Fruit fly (Drosophila melanogaster) whole organism, embryonic: ENCODE results near the gene Prp3.

Experiments
- Antp ChIP-seq: fragments of 200-800 bp; sonication (Bioruptor generic); optimal IDR thresholded peaks from 3 replicates; lab custom pipeline; 2016; ENCODE audit warnings: missing biosample characterization, missing genetic modification characterization
- Asciz ChIP-seq: fragments of 200-800 bp; sonication (Bioruptor generic); optimal IDR thresholded peaks from 2 replicates; lab custom pipeline; 2017; ENCODE audit warnings: missing biosample characterization, mild to moderate bottlenecking, missing genetic modification characterization, missing genetic modification reagents
- Atf-2 ChIP-seq: fragments of 200-800 bp; sonication (Bioruptor generic); optimal IDR thresholded peaks from 2 replicates; lab custom pipeline; 2016; ENCODE audit warnings: missing biosample characterization, missing genetic modification characterization
- B-H2 ChIP-seq: fragments of 200-800 bp; sonication (Bioruptor generic); optimal IDR thresholded peaks from 2 replicates; lab custom pipeline; 2018; ENCODE audit warnings: missing biosample characterization, mild to moderate bottlenecking, missing genetic modification characterization
- CG10959 ChIP-seq: fragments of 200-800 bp; sonication (Bioruptor generic); IDR thresholded peaks from 2 replicates; pipeline ENCODE4 v1.3.6; 2022; ENCODE audit warnings: missing biosample characterization, missing genetic modification characterization
- CG11085 ChIP-seq: fragments of 200-800 bp; sonication (Bioruptor generic); IDR thresholded peaks from 2 replicates; pipeline ENCODE4 v1.3.6; 2022; ENCODE audit warnings: missing biosample characterization, missing genetic modification characterization
- CG11247 ChIP-seq: fragments of 200-800 bp; sonication (Bioruptor generic); IDR thresholded peaks from 2 replicates; pipeline ENCODE4 v1.3.6; 2022; ENCODE audit warnings: missing biosample characterization, missing genetic modification characterization
- CG12104 ChIP-seq: fragments of 200-800 bp; sonication (Bioruptor generic); optimal IDR thresholded peaks from 3 replicates; lab custom pipeline; 2016; ENCODE audit warnings: missing biosample characterization, missing genetic modification characterization
- CG12299 ChIP-seq: fragments of 200-800 bp; sonication (Bioruptor generic); optimal IDR thresholded peaks from 2 replicates; lab custom pipeline; 2018; ENCODE audit warnings: missing biosample characterization, mild to moderate bottlenecking, missing genetic modification characterization
- CG12769 ChIP-seq: fragments of 200-800 bp; sonication (Bioruptor generic); optimal IDR thresholded peaks from 2 replicates; lab custom pipeline; 2019; ENCODE audit warnings: missing biosample characterization, mild to moderate bottlenecking, missing genetic modification characterization, moderate library complexity
- CG14014 ChIP-seq: fragments of 200-800 bp; sonication (Bioruptor generic); IDR thresholded peaks from 2 replicates; pipeline ENCODE4 v1.3.6; 2022; ENCODE audit warnings: missing biosample characterization, missing genetic modification characterization
- CG14441 ChIP-seq: fragments of 200-800 bp; sonication (Bioruptor generic); IDR thresholded peaks from 2 replicates; pipeline ENCODE4 v1.3.6; 2022; ENCODE audit warnings: missing biosample characterization, missing genetic modification characterization
- CG17328 ChIP-seq: fragments of 200-800 bp; sonication (Bioruptor generic); IDR thresholded peaks from 2 replicates; pipeline ENCODE4 v1.3.6; 2022; ENCODE audit warnings: missing biosample characterization, missing genetic modification characterization
- CG2202 ChIP-seq: fragments of 200-800 bp; sonication (Bioruptor generic); optimal IDR thresholded peaks from 2 replicates; lab custom pipeline; 2018; ENCODE audit warnings: missing biosample characterization, mild to moderate bottlenecking, missing genetic modification characterization
- CG2712 ChIP-seq: fragments of 200-800 bp; optimal IDR thresholded peaks from 3 replicates; lab custom pipeline; 2019; ENCODE audit warnings: missing biosample characterization, mild to moderate bottlenecking, missing genetic modification characterization, moderate library complexity
- CG30403 ChIP-seq: fragments of 200-800 bp; sonication (Bioruptor generic); optimal IDR thresholded peaks from 3 replicates; lab custom pipeline; 2016; ENCODE audit warnings: missing biosample characterization, missing genetic modification characterization
- CG3163 ChIP-seq: fragments of 200-800 bp; sonication (Bioruptor generic); optimal IDR thresholded peaks from 3 replicates; lab custom pipeline; 2016; ENCODE audit warnings: missing biosample characterization, missing genetic modification characterization
- CG3281 ChIP-seq: fragments of 200-800 bp; sonication (Bioruptor generic); optimal IDR thresholded peaks from 3 replicates; lab custom pipeline; 2017; ENCODE audit warnings: missing biosample characterization, mild to moderate bottlenecking, missing genetic modification characterization
- CG34376 ChIP-seq: fragments of 200-800 bp; sonication (Bioruptor generic); optimal IDR thresholded peaks from 2 replicates; lab custom pipeline; 2018; ENCODE audit warnings: missing biosample characterization, mild to moderate bottlenecking, missing genetic modification characterization
- CG42726 ChIP-seq: fragments of 200-800 bp; sonication (Bioruptor generic); IDR thresholded peaks from 2 replicates; pipeline ENCODE4 v1.3.6; 2022; ENCODE audit warnings: missing biosample characterization, missing genetic modification characterization; ENCODE audit not compliant: partially characterized antibody
- CG4404 ChIP-seq: fragments of 200-800 bp; sonication (Bioruptor generic); IDR thresholded peaks from 2 replicates; pipeline ENCODE4 v1.3.6; 2022; ENCODE audit warnings: missing biosample characterization, missing genetic modification characterization
- CG6254 ChIP-seq: fragments of 200-800 bp; sonication (Bioruptor generic); optimal IDR thresholded peaks from 3 replicates; lab custom pipeline; 2017; ENCODE audit warnings: mild to moderate bottlenecking, missing biosample characterization, missing genetic modification reagents, missing genetic modification characterization
- CG7928 ChIP-seq: fragments of 200-800 bp; sonication (Bioruptor generic); optimal IDR thresholded peaks from 2 replicates; lab custom pipeline; 2017; ENCODE audit warnings: missing biosample characterization, mild to moderate bottlenecking, missing genetic modification characterization
- CG8924 ChIP-seq: fragments of 200-800 bp; optimal IDR thresholded peaks from 3 replicates; lab custom pipeline; 2019; ENCODE audit warnings: missing biosample characterization, mild to moderate bottlenecking, missing genetic modification characterization, moderate library complexity
- Doc3 ChIP-seq: fragments of 200-800 bp; sonication (Bioruptor generic); IDR thresholded peaks from 3 replicates; pipeline ENCODE4 v1.3.6; 2022; ENCODE audit warnings: missing biosample characterization, missing genetic modification characterization; ENCODE audit not compliant: partially characterized antibody
- Hmr ChIP-seq: fragments of 200-800 bp; sonication (Bioruptor generic); optimal IDR thresholded peaks from 3 replicates; lab custom pipeline; 2017; ENCODE audit warnings: mild to moderate bottlenecking, missing biosample characterization, missing genetic modification reagents, missing genetic modification characterization
- Lim3 ChIP-seq: fragments of 200-800 bp; sonication (Bioruptor generic); IDR thresholded peaks from 2 replicates; pipeline ENCODE4 v1.3.6; 2022; ENCODE audit warnings: missing biosample characterization, missing genetic modification characterization
- Mad ChIP-seq: fragments of 200-800 bp; sonication (Bioruptor generic); optimal IDR thresholded peaks from 2 replicates; lab custom pipeline; 2016; ENCODE audit warnings: missing biosample characterization, missing genetic modification characterization
- Max ChIP-seq: fragments of 200-800 bp; sonication (Bioruptor generic); optimal IDR thresholded peaks from 2 replicates; lab custom pipeline; 2016; ENCODE audit warnings: missing biosample characterization, mild to moderate bottlenecking, missing genetic modification characterization
- Mes4 ChIP-seq: fragments of 200-800 bp; sonication (Bioruptor generic); optimal IDR thresholded peaks from 2 replicates; lab custom pipeline; 2016; ENCODE audit warnings: missing biosample characterization, missing genetic modification characterization
- Mrtf ChIP-seq: fragments of 200-800 bp; sonication (Bioruptor generic); IDR thresholded peaks from 3 replicates; pipeline ENCODE4 v1.3.6; 2022; ENCODE audit warnings: missing biosample characterization, missing genetic modification characterization
- Nf-YB ChIP-seq: fragments of 200-800 bp; sonication (Bioruptor generic); optimal IDR thresholded peaks from 3 replicates; lab custom pipeline; 2019; ENCODE audit warnings: missing biosample characterization, mild to moderate bottlenecking, missing genetic modification characterization, moderate library complexity
- TFAM ChIP-seq: fragments of 200-800 bp; sonication (Bioruptor generic); optimal IDR thresholded peaks from 2 replicates; lab custom pipeline; 2017; ENCODE audit warnings: missing biosample characterization, missing genetic modification characterization, inconsistent platforms
- ab ChIP-seq: fragments of 200-800 bp; sonication (Bioruptor generic); optimal IDR thresholded peaks from 2 replicates; lab custom pipeline; 2016; ENCODE audit warnings: missing biosample characterization, missing genetic modification characterization
- aop ChIP-seq: fragments of 200-800 bp; sonication (Bioruptor generic); IDR thresholded peaks from 2 replicates; pipeline ENCODE4 v1.3.6; 2022; ENCODE audit warnings: missing biosample characterization, missing genetic modification characterization
- ato ChIP-seq: fragments of 200-800 bp; sonication (Bioruptor generic); IDR thresholded peaks from 2 replicates; pipeline ENCODE4 v1.3.6; 2022; ENCODE audit warnings: missing biosample characterization, missing genetic modification characterization; ENCODE audit not compliant: partially characterized antibody
- bbx ChIP-seq: fragments of 200-800 bp; sonication (Bioruptor generic); IDR thresholded peaks from 2 replicates; pipeline ENCODE4 v1.3.6; 2022; ENCODE audit warnings: missing biosample characterization, missing genetic modification characterization; ENCODE audit not compliant: partially characterized antibody
- cad ChIP-seq: fragments of >200 bp; optimal IDR thresholded peaks from 2 replicates; lab custom pipeline; 2017; ENCODE audit warnings: missing biosample characterization, missing genetic modification characterization
- ftz-f1 ChIP-seq: fragments of 200-800 bp; sonication (Bioruptor generic); optimal IDR thresholded peaks from 2 replicates; lab custom pipeline; 2016; ENCODE audit warnings: missing biosample characterization, missing genetic modification characterization
- gce ChIP-seq: fragments of 200-800 bp; sonication (Bioruptor generic); IDR thresholded peaks from 3 replicates; pipeline ENCODE4 v1.3.6; 2022; ENCODE audit warnings: missing biosample characterization, missing genetic modification characterization
- gcm2 ChIP-seq: fragments of 200-800 bp; sonication (Bioruptor generic); optimal IDR thresholded peaks from 2 replicates; lab custom pipeline; 2016; ENCODE audit warnings: missing biosample characterization, missing genetic modification characterization
- gro ChIP-seq: fragments of 200-800 bp; sonication (Bioruptor generic); optimal IDR thresholded peaks from 2 replicates; lab custom pipeline; 2016; ENCODE audit warnings: missing biosample characterization, missing genetic modification characterization
- gsb ChIP-seq: fragments of 200-800 bp; sonication (Bioruptor generic); IDR thresholded peaks from 2 replicates; pipeline ENCODE4 v1.3.6; 2022; ENCODE audit warnings: missing biosample characterization, missing genetic modification characterization
- h ChIP-seq: fragments of >200 bp; optimal IDR thresholded peaks from 2 replicates; lab custom pipeline; 2017
- mam ChIP-seq: fragments of 200-800 bp; sonication (Bioruptor generic); optimal IDR thresholded peaks from 3 replicates; lab custom pipeline; 2016; ENCODE audit warnings: missing biosample characterization, missing genetic modification characterization
- odd ChIP-seq: fragments of 200-800 bp; sonication (Bioruptor generic); optimal IDR thresholded peaks from 2 replicates; lab custom pipeline; 2017; ENCODE audit warnings: missing biosample characterization, mild to moderate bottlenecking, missing genetic modification characterization
- pan ChIP-seq, 4 experiments: fragments of >200 bp in 3 of 4; fragments of 200-800 bp in 1 of 4; sonication (Bioruptor generic) in 1 of 4; optimal IDR thresholded peaks in 3 of 4; IDR thresholded peaks in 1 of 4; 2 replicates each; pipeline versions ENCODE4 v1.3.6 to Lab custom; 2017 to 2022; ENCODE audit warnings: missing biosample characterization in 2 of 4, missing genetic modification characterization in 2 of 4, mixed read lengths in 1 of 4
- sens-2 ChIP-seq: fragments of 200-800 bp; sonication (Bioruptor generic); IDR thresholded peaks from 2 replicates; pipeline ENCODE4 v1.3.6; 2022; ENCODE audit warnings: missing biosample characterization, missing genetic modification characterization
- stwl ChIP-seq: fragments of 200-800 bp; sonication (Bioruptor generic); optimal IDR thresholded peaks from 3 replicates; lab custom pipeline; 2018; ENCODE audit warnings: missing biosample characterization, mild to moderate bottlenecking, missing genetic modification characterization, moderate library complexity
- sug ChIP-seq: fragments of 200-800 bp; optimal IDR thresholded peaks from 2 replicates; lab custom pipeline; 2019; ENCODE audit warnings: missing biosample characterization, mild to moderate bottlenecking, missing genetic modification characterization, moderate library complexity
- zen ChIP-seq: fragments of 200-800 bp; sonication (Bioruptor generic); optimal IDR thresholded peaks from 3 replicates; lab custom pipeline; 2018; ENCODE audit warnings: missing biosample characterization, mild to moderate bottlenecking, missing genetic modification characterization, moderate library complexity
- zen2 ChIP-seq: fragments of 200-800 bp; sonication (Bioruptor generic); IDR thresholded peaks from 3 replicates; pipeline ENCODE4 v1.3.6; 2022; ENCODE audit warnings: missing biosample characterization, missing genetic modification characterization; ENCODE audit not compliant: partially characterized antibody

Gene Prp3

DNA sequence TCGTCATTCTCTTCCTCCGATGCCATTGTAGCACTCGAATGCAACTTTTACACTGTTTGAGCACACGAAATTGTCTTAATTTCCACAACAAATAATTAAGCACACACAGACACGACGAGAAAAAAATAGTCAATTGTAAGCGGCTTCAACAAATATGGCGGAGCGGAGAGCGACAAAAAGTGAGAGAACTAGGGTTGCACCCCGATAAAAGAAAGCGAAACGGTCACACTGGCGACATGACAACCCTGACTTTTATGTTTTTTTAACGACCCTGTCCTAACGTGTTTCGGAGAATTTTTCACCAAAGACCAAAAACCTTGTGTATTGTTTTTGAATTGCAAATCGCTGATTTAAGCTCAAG lies at the start of gene Prp3, which contains the start of gene Mi-2 (continued):
- TF ChIP-seq Asciz (GFP tag; lab: Kevin White, UChicago) (no peak), CG11085 (no peak), CG14014 (GFP tag; lab: Robert Waterston, UW) (no peak), Nf-YB (GFP tag; lab: Kevin White, UChicago) (no peak), CG14441 (GFP tag; lab: Robert Waterston, UW) (no peak), sens-2 (no peak), CG4404 (GFP tag; lab: Robert Waterston, UW) (no peak), CG42726 (0 out of 2 replicates have a peak, but pooled peaks have one; percentile 40), Atf-2 (GFP tag; lab: Kevin White, UChicago) (no peak), bbx (GFP tag; lab: Robert Waterston, UW) (0 out of 2 replicates have a peak, but pooled peaks have one; percentile 15), CG12104 (no peak), Doc3 (no peak), ftz-f1 (GFP tag; lab: Kevin White, UChicago) (peak; percentile 93), Lim3 (no peak), CG12769 (tag; lab: Kevin White, UChicago) (no peak), mam (GFP tag; lab: Kevin White, UChicago) (peak; percentile 29), Mes4 (GFP tag; lab: Kevin White, UChicago) (peak; percentile 7), Max (GFP tag; lab: Kevin White, UChicago) (peak; percentile 11), TFAM (no peak), CG12299 (tag; lab: Kevin White, UChicago) (peak; percentile 69), sug (peak; percentile 40), CG2712 (peak; percentile 36), Mad (GFP tag; lab: Kevin White, UChicago) (peak; percentile 32), CG2202 (tag; lab: Kevin White, UChicago) (no peak), zen2 (GFP tag; lab: Robert Waterston, UW) (no peak), odd (GFP tag; lab: Kevin White, UChicago) (no peak), CG6254 (GFP tag; lab: Kevin White, UChicago) (no peak), cad (no peak), pan (optimal IDR thresholded peaks at IDR 0.05; lab: Kevin White, UChicago) (no peak), pan (GFP tag; optimal IDR thresholded peaks at IDR 0.05 in 1 of 2, IDR thresholded peaks at IDR 0.05 in 1 of 2) (no peak), Mrtf (GFP tag; lab: Robert Waterston, UW) (no peak), CG3281 (GFP tag; lab: Kevin White, UChicago) (peak; percentile 100), CG17328 (no peak), CG11247 (GFP tag; lab: Robert Waterston, UW) (no peak), CG3163 (GFP tag; lab: Kevin White, UChicago) (no peak), ab (GFP tag; lab: Kevin White, UChicago) (no peak), CG8924 (tag; lab: Kevin White, UChicago) (peak; percentile 71), B-H2 (GFP tag; lab: Kevin White, UChicago) (peak; percentile 57), aop (GFP tag; lab: Robert Waterston, UW) (no peak), h (lab: Kevin White, UChicago) (no peak), zen (tag; lab: Kevin White, UChicago) (peak; percentile 28), CG7928 (GFP tag; lab: Kevin White, UChicago) (peak; percentile 88), gcm2 (GFP tag; lab: Kevin White, UChicago) (no peak), Hmr (GFP tag; lab: Kevin White, UChicago) (no peak), gro (GFP tag; lab: Kevin White, UChicago) (peak; percentile 21), ato (GFP tag; lab: Robert Waterston, UW) (no peak), CG10959 (GFP tag; lab: Robert Waterston, UW) (no peak), stwl (tag; lab: Kevin White, UChicago) (peak; percentile 91), CG34376 (GFP tag; lab: Kevin White, UChicago) (peak; percentile 51), Antp (GFP tag; lab: Kevin White, UChicago) (no peak), gsb (GFP tag; lab: Robert Waterston, UW) (no peak), gce (GFP tag; lab: Robert Waterston, UW) (no peak), CG30403 (GFP tag; lab: Kevin White, UChicago) (no peak)
